Fruit fly (Drosophila melanogaster) whole organism, embryonic: ENCODE results near the gene Sec22.

Source experiments
- Abd-B ChIP-seq: fragments of 200-800 bp; sonication (Bioruptor generic); optimal IDR thresholded peaks from 2 replicates; lab custom pipeline; 2018; ENCODE audit warnings: missing biosample characterization, mild to moderate bottlenecking, missing genetic modification characterization, moderate library complexity
- CG10209 ChIP-seq: fragments of 200-800 bp; sonication (Bioruptor generic); optimal IDR thresholded peaks from 3 replicates; lab custom pipeline; 2017; ENCODE audit warnings: missing biosample characterization, mild to moderate bottlenecking, missing genetic modification characterization, missing genetic modification reagents
- CG10543 ChIP-seq: fragments of 200-800 bp; sonication (Bioruptor generic); optimal IDR thresholded peaks from 3 replicates; lab custom pipeline; 2017; ENCODE audit warnings: missing biosample characterization, mild to moderate bottlenecking, missing genetic modification characterization, moderate library complexity
- CG11085 ChIP-seq: fragments of 200-800 bp; sonication (Bioruptor generic); IDR thresholded peaks from 2 replicates; pipeline ENCODE4 v1.3.6; 2022; ENCODE audit warnings: missing biosample characterization, missing genetic modification characterization
- CG11456 ChIP-seq: fragments of 200-800 bp; sonication (Bioruptor generic); IDR thresholded peaks from 3 replicates; pipeline ENCODE4 v1.3.6; 2022; ENCODE audit warnings: missing biosample characterization, missing genetic modification characterization
- CG14860 ChIP-seq: fragments of 200-800 bp; sonication (Bioruptor generic); IDR thresholded peaks from 3 replicates; pipeline ENCODE4 v1.3.6; 2022; ENCODE audit warnings: missing biosample characterization, missing genetic modification characterization; ENCODE audit not compliant: partially characterized antibody
- CG15011 ChIP-seq: fragments of 200-800 bp; sonication (Bioruptor generic); optimal IDR thresholded peaks from 3 replicates; lab custom pipeline; 2018; ENCODE audit warnings: missing biosample characterization, mild to moderate bottlenecking, missing genetic modification characterization
- CG15514 ChIP-seq: fragments of 200-800 bp; sonication (Bioruptor generic); optimal IDR thresholded peaks from 3 replicates; lab custom pipeline; 2017; ENCODE audit warnings: missing biosample characterization, missing genetic modification characterization, mild to moderate bottlenecking, moderate library complexity, missing genetic modification reagents
- CG16815 ChIP-seq: fragments of 200-800 bp; sonication (Bioruptor generic); optimal IDR thresholded peaks from 3 replicates; lab custom pipeline; 2017; ENCODE audit warnings: missing biosample characterization, mild to moderate bottlenecking, missing genetic modification characterization
- CG17359 ChIP-seq: fragments of 200-800 bp; sonication (Bioruptor generic); optimal IDR thresholded peaks from 3 replicates; lab custom pipeline; 2018; ENCODE audit warnings: missing biosample characterization, mild to moderate bottlenecking, missing genetic modification characterization, moderate library complexity
- CG17361 ChIP-seq: fragments of 200-800 bp; sonication (Bioruptor generic); IDR thresholded peaks from 3 replicates; pipeline ENCODE4 v1.3.6; 2022; ENCODE audit warnings: missing biosample characterization, missing genetic modification characterization
- CG31441 ChIP-seq: fragments of 200-800 bp; sonication (Bioruptor generic); IDR thresholded peaks from 2 replicates; pipeline ENCODE4 v1.3.6; 2022; ENCODE audit warnings: missing biosample characterization, missing genetic modification characterization
- CG32532 ChIP-seq: fragments of 200-800 bp; sonication (Bioruptor generic); IDR thresholded peaks from 2 replicates; pipeline ENCODE4 v1.3.6; 2022; ENCODE audit warnings: missing biosample characterization, missing genetic modification characterization
- CG33213 ChIP-seq: fragments of 200-800 bp; sonication (Bioruptor generic); optimal IDR thresholded peaks from 3 replicates; lab custom pipeline; 2016; ENCODE audit warnings: missing biosample characterization, missing genetic modification characterization
- CG34422 ChIP-seq: fragments of 200-800 bp; sonication (Bioruptor generic); IDR thresholded peaks from 3 replicates; pipeline ENCODE4 v1.3.6; 2022; ENCODE audit warnings: missing biosample characterization, missing genetic modification characterization
- CG4730 ChIP-seq: fragments of 200-800 bp; sonication (Bioruptor generic); IDR thresholded peaks from 2 replicates; pipeline ENCODE4 v1.3.6; 2022; ENCODE audit warnings: missing biosample characterization, missing genetic modification characterization
- CG7372 ChIP-seq: fragments of 200-800 bp; sonication (Bioruptor generic); IDR thresholded peaks from 2 replicates; pipeline ENCODE4 v1.3.6; 2022; ENCODE audit warnings: missing biosample characterization, missing genetic modification characterization
- CG8924 ChIP-seq: fragments of 200-800 bp; optimal IDR thresholded peaks from 3 replicates; lab custom pipeline; 2019; ENCODE audit warnings: missing biosample characterization, mild to moderate bottlenecking, missing genetic modification characterization, moderate library complexity
- Doc3 ChIP-seq: fragments of 200-800 bp; sonication (Bioruptor generic); IDR thresholded peaks from 3 replicates; pipeline ENCODE4 v1.3.6; 2022; ENCODE audit warnings: missing biosample characterization, missing genetic modification characterization; ENCODE audit not compliant: partially characterized antibody
- Gsc ChIP-seq: fragments of 200-800 bp; sonication (Bioruptor generic); IDR thresholded peaks from 2 replicates; pipeline ENCODE4 v1.3.6; 2022; ENCODE audit warnings: missing biosample characterization, missing genetic modification characterization
- H2.0 ChIP-seq: fragments of 200-800 bp; sonication (Bioruptor generic); IDR thresholded peaks from 2 replicates; pipeline ENCODE4 v1.3.6; 2022; ENCODE audit warnings: missing biosample characterization, missing genetic modification characterization
- HLH54F ChIP-seq: fragments of 200-800 bp; sonication (Bioruptor generic); optimal IDR thresholded peaks from 3 replicates; lab custom pipeline; 2016; ENCODE audit warnings: missing biosample characterization, missing genetic modification characterization
- HmgZ ChIP-seq: fragments of 200-800 bp; sonication (Bioruptor generic); optimal IDR thresholded peaks from 2 replicates; lab custom pipeline; 2018; ENCODE audit warnings: missing biosample characterization, mild to moderate bottlenecking, missing genetic modification characterization
- Hr51 ChIP-seq, 2 experiments: fragments of 200-800 bp; sonication (Bioruptor generic); optimal IDR thresholded peaks; 2 replicates in 1 of 2; 3 replicates in 1 of 2; lab custom pipeline; 2016 to 2018; ENCODE audit warnings: missing biosample characterization in 2 of 2, missing genetic modification characterization in 2 of 2, mild to moderate bottlenecking in 1 of 2, moderate library complexity in 1 of 2
- Hr78 ChIP-seq, 2 experiments: fragments of 200-800 bp in 1 of 2; fragments of >200 bp in 1 of 2; sonication (Bioruptor generic) in 1 of 2; optimal IDR thresholded peaks; 2 replicates each; lab custom pipeline; 2017 to 2019; ENCODE audit warnings: missing biosample characterization in 2 of 2, missing genetic modification characterization in 2 of 2, mild to moderate bottlenecking in 1 of 2, moderate library complexity in 1 of 2
- Jarid2 ChIP-seq: fragments of 200-800 bp; sonication (Bioruptor generic); optimal IDR thresholded peaks from 3 replicates; lab custom pipeline; 2017; ENCODE audit warnings: mild to moderate bottlenecking, missing biosample characterization, missing genetic modification reagents, missing genetic modification characterization
- Lhr ChIP-seq: fragments of 200-800 bp; sonication (Bioruptor generic); optimal IDR thresholded peaks from 3 replicates; lab custom pipeline; 2017; ENCODE audit warnings: mild to moderate bottlenecking, missing biosample characterization, missing genetic modification reagents, missing genetic modification characterization
- MBD-R2 ChIP-seq: fragments of 200-800 bp; sonication (Bioruptor generic); IDR thresholded peaks from 2 replicates; pipeline ENCODE4 v1.3.6; 2022; ENCODE audit warnings: missing biosample characterization, missing genetic modification characterization
- Med ChIP-seq: fragments of 200-800 bp; sonication (Bioruptor generic); peaks from one replicate; lab custom pipeline; 2016; ENCODE audit warnings: missing biosample characterization, missing genetic modification characterization, mild to moderate bottlenecking, inconsistent platforms, moderate library complexity
- Oli ChIP-seq: fragments of 200-800 bp; sonication (Bioruptor generic); optimal IDR thresholded peaks from 2 replicates; lab custom pipeline; 2018; ENCODE audit warnings: missing biosample characterization, mild to moderate bottlenecking, missing genetic modification characterization, moderate library complexity
- Ravus ChIP-seq: fragments of 200-800 bp; sonication (Bioruptor generic); IDR thresholded peaks from 2 replicates; pipeline ENCODE4 v1.3.6; 2022; ENCODE audit warnings: missing biosample characterization, missing genetic modification characterization
- Rfx ChIP-seq: fragments of 200-800 bp; sonication (Bioruptor generic); IDR thresholded peaks from 2 replicates; pipeline ENCODE4 v1.3.6; 2022; ENCODE audit warnings: missing biosample characterization, missing genetic modification characterization
- Sin3A ChIP-seq: fragments of >200 bp; optimal IDR thresholded peaks from 2 replicates; lab custom pipeline; 2018
- TFAM ChIP-seq: fragments of 200-800 bp; sonication (Bioruptor generic); optimal IDR thresholded peaks from 2 replicates; lab custom pipeline; 2017; ENCODE audit warnings: missing biosample characterization, missing genetic modification characterization, inconsistent platforms
- Xrp1 ChIP-seq: fragments of 200-800 bp; sonication (Bioruptor generic); IDR thresholded peaks from 2 replicates; pipeline ENCODE4 v1.3.6; 2022; ENCODE audit warnings: missing biosample characterization, missing genetic modification characterization
- ato ChIP-seq: fragments of 200-800 bp; sonication (Bioruptor generic); IDR thresholded peaks from 2 replicates; pipeline ENCODE4 v1.3.6; 2022; ENCODE audit warnings: missing biosample characterization, missing genetic modification characterization; ENCODE audit not compliant: partially characterized antibody
- az2 ChIP-seq: fragments of 200-800 bp; sonication (Bioruptor generic); optimal IDR thresholded peaks from 3 replicates; lab custom pipeline; 2016; ENCODE audit warnings: missing biosample characterization, missing genetic modification characterization
- cg ChIP-seq: fragments of 200-800 bp; sonication (Bioruptor generic); optimal IDR thresholded peaks from 3 replicates; lab custom pipeline; 2019; ENCODE audit warnings: missing biosample characterization, mild to moderate bottlenecking, missing genetic modification characterization, moderate library complexity
- chif ChIP-seq, 2 experiments: fragments of 200-800 bp; sonication (Bioruptor generic); optimal IDR thresholded peaks; 3 replicates each; lab custom pipeline; 2016; ENCODE audit warnings: missing biosample characterization in 2 of 2, missing genetic modification characterization in 2 of 2
- chinmo ChIP-seq: fragments of 200-800 bp; sonication (Bioruptor generic); IDR thresholded peaks from 4 replicates; pipeline ENCODE4 v1.3.6; 2022; ENCODE audit warnings: missing biosample characterization, missing genetic modification characterization; ENCODE audit not compliant: partially characterized antibody
- cwo ChIP-seq: fragments of 200-800 bp; sonication (Bioruptor generic); optimal IDR thresholded peaks from 3 replicates; lab custom pipeline; 2017; ENCODE audit warnings: missing biosample characterization, missing genetic modification characterization, mild to moderate bottlenecking, moderate library complexity, missing genetic modification reagents
- exex ChIP-seq: fragments of 200-800 bp; sonication (Bioruptor generic); optimal IDR thresholded peaks from 4 replicates; lab custom pipeline; 2018; ENCODE audit warnings: missing biosample characterization, mild to moderate bottlenecking, missing genetic modification characterization, moderate library complexity
- jing ChIP-seq: fragments of 200-800 bp; sonication (Bioruptor generic); optimal IDR thresholded peaks from 2 replicates; lab custom pipeline; 2018; ENCODE audit warnings: missing biosample characterization, mild to moderate bottlenecking, missing genetic modification characterization
- kah ChIP-seq: fragments of 200-800 bp; sonication (Bioruptor generic); optimal IDR thresholded peaks from 2 replicates; lab custom pipeline; 2018; ENCODE audit warnings: missing biosample characterization, mild to moderate bottlenecking, missing genetic modification characterization
- nmo ChIP-seq: fragments of 200-800 bp; sonication (Bioruptor generic); optimal IDR thresholded peaks from 2 replicates; lab custom pipeline; 2018; ENCODE audit warnings: missing biosample characterization, mild to moderate bottlenecking, missing genetic modification characterization, moderate library complexity
- phol ChIP-seq: fragments of 200-800 bp; sonication (Bioruptor generic); optimal IDR thresholded peaks from 3 replicates; lab custom pipeline; 2018; ENCODE audit warnings: missing biosample characterization, mild to moderate bottlenecking, missing genetic modification characterization, moderate library complexity
- pnt ChIP-seq: fragments of 200-800 bp; sonication (Bioruptor generic); optimal IDR thresholded peaks from 3 replicates; lab custom pipeline; 2016; ENCODE audit warnings: missing biosample characterization, missing genetic modification characterization
- run ChIP-seq: fragments of 200-800 bp; sonication (Bioruptor generic); optimal IDR thresholded peaks from 3 replicates; lab custom pipeline; 2018; ENCODE audit warnings: missing biosample characterization, mild to moderate bottlenecking, missing genetic modification characterization
- scrt ChIP-seq: fragments of 200-800 bp; sonication (Bioruptor generic); optimal IDR thresholded peaks from 2 replicates; lab custom pipeline; 2018; ENCODE audit warnings: missing biosample characterization, mild to moderate bottlenecking, missing genetic modification characterization, moderate library complexity
- seq ChIP-seq: fragments of 200-800 bp; sonication (Bioruptor generic); IDR thresholded peaks from 2 replicates; pipeline ENCODE4 v1.3.6; 2022; ENCODE audit warnings: missing biosample characterization, missing genetic modification characterization

Gene Sec22

DNA sequence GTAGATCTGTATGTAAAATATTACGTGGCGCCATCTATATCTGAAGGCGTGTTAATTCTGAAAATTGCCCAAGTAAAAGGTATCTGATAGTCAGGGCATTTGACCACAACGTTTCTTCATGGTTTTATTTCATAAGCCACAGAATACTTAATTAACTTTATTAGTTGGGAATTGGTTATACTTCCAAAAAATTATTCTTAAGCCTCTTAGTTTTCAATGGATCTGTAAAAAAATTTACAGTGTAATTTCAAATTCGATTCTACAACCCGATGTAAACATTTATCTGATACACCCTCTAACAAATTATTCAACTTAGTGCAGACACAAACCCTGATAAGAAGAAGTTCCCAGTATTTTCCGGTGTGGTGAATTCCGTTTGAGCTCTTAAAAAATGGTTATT lies 37.6 kb downstream of the Sec22 start (continued):
- TF ChIP-seq CG33213 (GFP tag; lab: Kevin White, UChicago) (no peak), Doc3 (GFP tag; lab: Robert Waterston, UW) (no peak), phol (tag; lab: Kevin White, UChicago) (peak; percentile 58), CG10543 (GFP tag; lab: Kevin White, UChicago) (no peak), chif (GFP tag; optimal IDR thresholded peaks at IDR 0.05; lab: Kevin White, UChicago) (peak in 1 of 2 experiments; percentile 36), H2.0 (GFP tag; lab: Robert Waterston, UW) (no peak), Ravus (GFP tag; lab: Robert Waterston, UW) (no peak), CG32532 (no peak), pnt (GFP tag; lab: Kevin White, UChicago) (peak; percentile 7), CG34422 (GFP tag; lab: Robert Waterston, UW) (no peak), Abd-B (GFP tag; lab: Kevin White, UChicago) (peak; percentile 38), CG11085 (GFP tag; lab: Robert Waterston, UW) (no peak), CG15514 (GFP tag; lab: Kevin White, UChicago) (peak; percentile 11), scrt (GFP tag; lab: Kevin White, UChicago) (no peak), CG14860 (GFP tag; lab: Robert Waterston, UW) (peak; percentile 53; the same call in 2 of the 3 replicates), HmgZ (tag; lab: Kevin White, UChicago) (peak; percentile 5), nmo (GFP tag; lab: Kevin White, UChicago) (peak; percentile 58), CG17361 (GFP tag; lab: Robert Waterston, UW) (peak; percentile 65; the same call in 2 of the 3 replicates), CG17359 (tag; lab: Kevin White, UChicago) (peak; percentile 7), Jarid2 (GFP tag; lab: Kevin White, UChicago) (no peak), CG10209 (GFP tag; lab: Kevin White, UChicago) (no peak), jing (no peak), kah (no peak), CG4730 (GFP tag; lab: Robert Waterston, UW) (no peak), Gsc (no peak), Hr78 (GFP tag; optimal IDR thresholded peaks at IDR 0.05; lab: Kevin White, UChicago) (no peak), run (tag; lab: Kevin White, UChicago) (no peak), seq (GFP tag; lab: Robert Waterston, UW) (no peak), Hr51 (GFP tag; optimal IDR thresholded peaks at IDR 0.05; lab: Kevin White, UChicago) (peak in 1 of 2 experiments; percentile 50), chinmo (GFP tag; lab: Robert Waterston, UW) (no peak), Lhr (GFP tag; lab: Kevin White, UChicago) (peak; percentile 33), CG31441 (GFP tag; lab: Robert Waterston, UW) (peak; percentile 47; the same call in 1 of the 2 replicates), ato (GFP tag; lab: Robert Waterston, UW) (no peak), exex (no peak), cwo (GFP tag; lab: Kevin White, UChicago) (no peak), Oli (peak; percentile 12), CG11456 (GFP tag; lab: Robert Waterston, UW) (0 out of 3 replicates have a peak, but pooled peaks have one; percentile 26), CG15011 (no peak), Sin3A (lab: Kevin White, UChicago) (no peak), TFAM (GFP tag; lab: Kevin White, UChicago) (no peak), Xrp1 (GFP tag; lab: Robert Waterston, UW) (peak; percentile 35; the same call in 1 of the 2 replicates), Rfx (GFP tag; lab: Robert Waterston, UW) (peak; percentile 25; the same call in 1 of the 2 replicates), CG7372 (GFP tag; lab: Robert Waterston, UW) (no peak), az2 (GFP tag; lab: Kevin White, UChicago) (no peak), HLH54F (GFP tag; lab: Kevin White, UChicago) (no peak), MBD-R2 (GFP tag; lab: Robert Waterston, UW) (no peak), CG8924 (tag; lab: Kevin White, UChicago) (no peak), Med (peak; percentile 73), CG16815 (no peak), cg (GFP tag; lab: Kevin White, UChicago) (no peak)
